Worm (Caenorhabditis elegans) whole organism, young adult: ENCODE data around the gene R11G1.11.

Source experiments
- B0336.3 ChIP-seq: fragments of 200-800 bp; sonication (Bioruptor generic); IDR thresholded peaks from 2 replicates; pipeline ENCODE4 v1.3.6; 2022; ENCODE audit warnings: missing genetic modification characterization, missing compliant biosample characterization
- D2030.7 ChIP-seq: fragments of 200-800 bp; sonication (Bioruptor generic); IDR thresholded peaks from 2 replicates; pipeline ENCODE4 v1.3.6; 2022; ENCODE audit warnings: missing genetic modification reagents, missing genetic modification characterization, missing compliant biosample characterization
- F10E7.11 ChIP-seq: sonication (generic microtip); optimal IDR thresholded peaks from 2 replicates; lab custom pipeline; 2017; ENCODE audit warnings: mild to moderate bottlenecking, missing genetic modification characterization, moderate library complexity, missing compliant biosample characterization
- F23B12.7 ChIP-seq: sonication (generic microtip); optimal IDR thresholded peaks from 2 replicates; lab custom pipeline; 2017; ENCODE audit warnings: missing genetic modification characterization, mild to moderate bottlenecking, missing compliant biosample characterization, antibody characterized with exemption, moderate library complexity; ENCODE audit not compliant: insufficient read depth
- F33H1.4 ChIP-seq: fragments of 200-800 bp; sonication (Bioruptor generic); IDR thresholded peaks from 2 replicates; pipeline ENCODE4 v1.3.6; 2022; ENCODE audit warnings: missing genetic modification reagents, missing genetic modification characterization, missing compliant biosample characterization
- F49E8.2 ChIP-seq: sonication (generic microtip); optimal IDR thresholded peaks from 3 replicates; lab custom pipeline; 2017; ENCODE audit warnings: missing genetic modification characterization, mild to moderate bottlenecking, missing compliant biosample characterization, antibody characterized with exemption, moderate library complexity; ENCODE audit not compliant: insufficient read depth
- F55B11.4 ChIP-seq: sonication (generic microtip); optimal IDR thresholded peaks from 2 replicates; lab custom pipeline; 2016; ENCODE audit warnings: missing compliant biosample characterization, missing genetic modification characterization, borderline replicate concordance; ENCODE audit not compliant: insufficient read depth
- K12H6.12 ChIP-seq: fragments of 200-800 bp; sonication (Bioruptor generic); optimal IDR thresholded peaks from 2 replicates; lab custom pipeline; 2018; ENCODE audit warnings: mild to moderate bottlenecking, missing genetic modification characterization, missing compliant biosample characterization
- Y53F4B.3 ChIP-seq: fragments of 200-800 bp; sonication (Bioruptor generic); IDR thresholded peaks from 2 replicates; pipeline ENCODE4 v1.3.6; 2022; ENCODE audit warnings: missing genetic modification reagents, missing genetic modification characterization, missing compliant biosample characterization
- Y67H2A.10 ChIP-seq: fragments of 200-800 bp; sonication (Bioruptor generic); conservative IDR thresholded peaks from 2 replicates; pipeline ENCODE4 v1.3.6; 2022; ENCODE audit warnings: missing genetic modification reagents, missing genetic modification characterization, missing compliant biosample characterization
- Y79H2A.3 ChIP-seq: fragments of 200-800 bp; sonication (Bioruptor generic); conservative IDR thresholded peaks from 2 replicates; pipeline ENCODE4 v1.3.6; 2022; ENCODE audit warnings: missing genetic modification reagents, missing genetic modification characterization, missing compliant biosample characterization
- akir-1 ChIP-seq: fragments of 200-800 bp; sonication (Bioruptor generic); optimal IDR thresholded peaks from 2 replicates; lab custom pipeline; 2018; ENCODE audit warnings: mild to moderate bottlenecking, missing genetic modification characterization, moderate library complexity, missing compliant biosample characterization
- aptf-2 ChIP-seq: fragments of 200-800 bp; sonication (Bioruptor generic); conservative IDR thresholded peaks from 2 replicates; pipeline ENCODE4 v1.3.6; 2022; ENCODE audit warnings: missing genetic modification reagents, missing genetic modification characterization, missing compliant biosample characterization
- atf-7 ChIP-seq: sonication (generic microtip); optimal IDR thresholded peaks from 2 replicates; lab custom pipeline; 2017; ENCODE audit warnings: mild to moderate bottlenecking, missing genetic modification characterization, missing compliant biosample characterization
- bed-1 ChIP-seq: fragments of 200-800 bp; sonication (Bioruptor generic); IDR thresholded peaks from 2 replicates; pipeline ENCODE4 v1.3.6; 2022; ENCODE audit warnings: missing genetic modification reagents, missing genetic modification characterization, missing compliant biosample characterization
- ceh-27 ChIP-seq: fragments of 200-800 bp; sonication (Bioruptor generic); optimal IDR thresholded peaks from 2 replicates; lab custom pipeline; 2018; ENCODE audit warnings: mild to moderate bottlenecking, missing genetic modification characterization, moderate library complexity, missing compliant biosample characterization
- ceh-79 ChIP-seq: sonication (generic microtip); optimal IDR thresholded peaks from 2 replicates; lab custom pipeline; 2017; ENCODE audit warnings: mild to moderate bottlenecking, missing genetic modification characterization, missing compliant biosample characterization
- chd-7 ChIP-seq: sonication (generic microtip); optimal IDR thresholded peaks from 2 replicates; lab custom pipeline; 2016; ENCODE audit warnings: mild to moderate bottlenecking, missing genetic modification characterization, moderate library complexity, missing compliant biosample characterization
- dox-1 ChIP-seq: fragments of 200-800 bp; sonication (Bioruptor generic); IDR thresholded peaks from 2 replicates; pipeline ENCODE4 v1.3.6; 2022; ENCODE audit warnings: missing genetic modification reagents, missing genetic modification characterization, missing compliant biosample characterization
- efl-1 ChIP-seq: fragments of 150-350 bp; optimal IDR thresholded peaks from 2 replicates; lab custom pipeline; 2014; ENCODE audit warnings: missing biosample characterization, missing genetic modification reagents, missing genetic modification characterization
- egrh-3 ChIP-seq: fragments of 200-800 bp; sonication (Bioruptor generic); IDR thresholded peaks from 2 replicates; pipeline ENCODE4 v1.3.6; 2022; ENCODE audit warnings: missing genetic modification reagents, missing genetic modification characterization, missing compliant biosample characterization
- him-1 ChIP-seq: sonication (generic microtip); optimal IDR thresholded peaks from 2 replicates; lab custom pipeline; 2016; ENCODE audit warnings: missing genotype, missing genetic modification reagents, missing genetic modification characterization, missing compliant biosample characterization
- hlh-12 ChIP-seq: sonication (generic microtip); optimal IDR thresholded peaks from 2 replicates; lab custom pipeline; 2016; ENCODE audit warnings: missing genetic modification characterization, missing compliant biosample characterization
- hmg-1.2 ChIP-seq: fragments of 200-800 bp; sonication (Bioruptor generic); IDR thresholded peaks from 2 replicates; pipeline ENCODE4 v1.3.6; 2022; ENCODE audit warnings: missing genetic modification reagents, missing genetic modification characterization, missing compliant biosample characterization
- let-607 ChIP-seq, 2 experiments: fragments of 200-800 bp in 1 of 2; sonication (Bioruptor generic) in 1 of 2; sonication (generic microtip) in 1 of 2; optimal IDR thresholded peaks; 2 replicates each; lab custom pipeline; 2016 to 2018; ENCODE audit warnings: mild to moderate bottlenecking in 2 of 2, missing compliant biosample characterization in 2 of 2, missing genetic modification characterization in 2 of 2, moderate library complexity in 2 of 2, missing genotype in 1 of 2
- lin-35 ChIP-seq, 3 experiments: fragments of 150-350 bp in 2 of 3; sonication (generic microtip) in 1 of 3; optimal IDR thresholded peaks; 2 replicates each; lab custom pipeline; 2014 to 2018; ENCODE audit warnings: missing biosample characterization in 3 of 3, missing genetic modification characterization in 3 of 3, missing genetic modification reagents in 3 of 3
- lin-40 ChIP-seq: sonication (generic microtip); optimal IDR thresholded peaks from 2 replicates; lab custom pipeline; 2016; ENCODE audit warnings: missing genetic modification characterization, mild to moderate bottlenecking, missing compliant biosample characterization, missing genotype, missing genetic modification reagents
- lin-54 ChIP-seq: fragments of 200-800 bp; sonication (Bioruptor generic); optimal IDR thresholded peaks from 2 replicates; lab custom pipeline; 2018; ENCODE audit warnings: mild to moderate bottlenecking, missing genetic modification characterization, missing compliant biosample characterization
- lsl-1 ChIP-seq: fragments of 200-800 bp; sonication (Bioruptor generic); optimal IDR thresholded peaks from 2 replicates; lab custom pipeline; 2018; ENCODE audit warnings: mild to moderate bottlenecking, missing genetic modification characterization, moderate library complexity, missing compliant biosample characterization
- madf-10 ChIP-seq: sonication (generic microtip); optimal IDR thresholded peaks from 2 replicates; lab custom pipeline; 2016; ENCODE audit warnings: mild to moderate bottlenecking, missing genetic modification characterization, missing compliant biosample characterization
- mcd-1 ChIP-seq: fragments of 200-800 bp; sonication (Bioruptor generic); IDR thresholded peaks from 2 replicates; pipeline ENCODE4 v1.3.6; 2022; ENCODE audit warnings: missing genetic modification reagents, missing genetic modification characterization, missing compliant biosample characterization
- nhr-120 ChIP-seq: fragments of 200-800 bp; sonication (Bioruptor generic); IDR thresholded peaks from 2 replicates; pipeline ENCODE4 v1.3.6; 2022; ENCODE audit warnings: missing genetic modification characterization, missing compliant biosample characterization
- nhr-80 ChIP-seq: sonication (generic microtip); optimal IDR thresholded peaks from 2 replicates; lab custom pipeline; 2016; ENCODE audit warnings: missing genetic modification characterization, missing compliant biosample characterization
- pbrm-1 ChIP-seq: fragments of 200-800 bp; sonication (Bioruptor generic); IDR thresholded peaks from 2 replicates; pipeline ENCODE4 v1.3.6; 2022; ENCODE audit warnings: missing genetic modification reagents, missing genetic modification characterization, missing compliant biosample characterization
- rec-8 ChIP-seq, 2 experiments: sonication (generic microtip); optimal IDR thresholded peaks; 2 replicates each; lab custom pipeline; 2016; ENCODE audit warnings: mild to moderate bottlenecking in 2 of 2, missing genetic modification characterization in 2 of 2, missing genetic modification reagents in 2 of 2, missing genotype in 2 of 2, missing biosample characterization in 1 of 2, missing compliant biosample characterization in 1 of 2, moderate library complexity in 1 of 2
- sea-2 ChIP-seq: fragments of 200-800 bp; sonication (Bioruptor generic); IDR thresholded peaks from 2 replicates; pipeline ENCODE4 v1.3.6; 2022; ENCODE audit warnings: missing genetic modification characterization, missing compliant biosample characterization
- snpc-1.1 ChIP-seq: sonication (generic microtip); optimal IDR thresholded peaks from 2 replicates; lab custom pipeline; 2017; ENCODE audit warnings: missing genetic modification characterization, mild to moderate bottlenecking, missing compliant biosample characterization, antibody characterized with exemption, moderate library complexity, missing genotype, missing genetic modification reagents; ENCODE audit not compliant: insufficient read depth
- snpc-1.3 ChIP-seq: sonication (generic microtip); optimal IDR thresholded peaks from 2 replicates; lab custom pipeline; 2017; ENCODE audit warnings: missing genetic modification characterization, mild to moderate bottlenecking, missing compliant biosample characterization, antibody characterized with exemption, moderate library complexity, missing genotype, missing genetic modification reagents; ENCODE audit not compliant: insufficient read depth
- unc-62 ChIP-seq: fragments of 150-350 bp; optimal IDR thresholded peaks from 2 replicates; lab custom pipeline; 2014; ENCODE audit warnings: missing biosample characterization, missing genetic modification reagents, missing genetic modification characterization
- zfh-2 ChIP-seq: fragments of 200-800 bp; sonication (Bioruptor generic); conservative IDR thresholded peaks from 2 replicates; pipeline ENCODE4 v1.3.6; 2022; ENCODE audit warnings: missing genetic modification reagents, missing genetic modification characterization, missing compliant biosample characterization
- zim-3 ChIP-seq: sonication (generic microtip); optimal IDR thresholded peaks from 2 replicates; lab custom pipeline; 2017; ENCODE audit warnings: mild to moderate bottlenecking, missing genetic modification characterization, moderate library complexity, missing compliant biosample characterization
- ztf-26 ChIP-seq: sonication (generic microtip); optimal IDR thresholded peaks from 2 replicates; lab custom pipeline; 2017; ENCODE audit warnings: missing genetic modification characterization, missing compliant biosample characterization
- ztf-6 ChIP-seq: fragments of 200-800 bp; sonication (Bioruptor generic); IDR thresholded peaks from 2 replicates; pipeline ENCODE4 v1.3.6; 2022; ENCODE audit warnings: missing genetic modification reagents, missing genetic modification characterization, missing compliant biosample characterization

The R11G1.11 gene

DNA sequence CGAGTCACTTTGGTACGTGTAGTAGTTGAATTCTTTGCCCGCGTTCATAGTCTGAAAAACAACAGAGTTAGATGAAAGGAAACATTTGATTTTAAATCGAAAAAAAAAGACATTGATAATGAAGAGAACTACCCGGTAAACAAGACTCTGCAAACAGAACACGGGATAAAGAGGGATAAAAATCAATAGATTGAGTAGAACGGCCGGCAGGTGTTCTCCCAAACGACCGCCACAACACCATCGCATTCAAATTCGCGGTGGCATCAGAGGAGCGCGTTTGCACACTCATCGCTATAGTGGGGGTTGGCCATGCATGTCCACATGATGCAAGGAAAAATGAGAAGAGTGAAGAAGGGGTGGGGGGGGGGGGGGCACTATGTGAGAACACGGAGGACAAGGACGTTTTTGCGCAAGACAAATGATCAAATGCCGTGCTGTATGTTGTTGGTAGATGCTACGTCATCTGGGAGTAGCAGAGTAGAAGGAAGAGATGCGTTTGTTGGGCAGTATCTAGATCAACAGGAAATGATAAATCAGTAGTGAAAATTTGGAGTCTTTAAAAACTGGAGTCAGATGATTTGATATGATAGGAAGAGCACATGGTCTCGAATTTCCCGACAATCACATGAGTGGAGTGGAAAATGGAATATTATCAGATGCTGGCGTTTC, 23.9 kb downstream of the R11G1.11 start, which contains the start of gene tag-52:
Gene tag-52 (minus strand): TSS at position 51 of the 669 bp plus-strand sequence.
- TF ChIP-seq Y79H2A.3 (GFP tag; lab: Robert Waterston, UW) (no peak), nhr-80 (tag; lab: Kevin White, UChicago) (peak; percentile 54), unc-62 (GFP tag; lab: Kevin White, UChicago) (no peak), ceh-79 (tag; lab: Kevin White, UChicago) (no peak), bed-1 (GFP tag; lab: Robert Waterston, UW) (no peak), madf-10 (no peak), chd-7 (tag; lab: Kevin White, UChicago) (peak; percentile 58), efl-1 (peak; percentile 20), K12H6.12 (peak; percentile 57), lin-54 (GFP tag; lab: Kevin White, UChicago) (peak; percentile 24), F33H1.4 (GFP tag; lab: Robert Waterston, UW) (no peak), ztf-26 (tag; lab: Kevin White, UChicago) (peak; percentile 21), Y53F4B.3 (GFP tag; lab: Robert Waterston, UW) (no peak), rec-8 (tag; optimal IDR thresholded peaks at IDR 0.05; lab: Kevin White, UChicago) (no peak), atf-7 (tag; lab: Kevin White, UChicago) (peak; percentile 8), egrh-3 (no peak), zim-3 (tag; lab: Kevin White, UChicago) (no peak), aptf-2 (GFP tag; lab: Robert Waterston, UW) (no peak), nhr-120 (GFP tag; lab: Robert Waterston, UW) (no peak), him-1 (tag; lab: Kevin White, UChicago) (no peak), snpc-1.3 (tag; lab: Kevin White, UChicago) (no peak), ceh-27 (GFP tag; lab: Kevin White, UChicago) (peak; percentile 68), akir-1 (no peak), sea-2 (GFP tag; lab: Robert Waterston, UW) (no peak), F49E8.2 (no peak), F10E7.11 (tag; lab: Kevin White, UChicago) (no peak), dox-1 (GFP tag; lab: Robert Waterston, UW) (peak; percentile 48; the same call in 1 of the 2 replicates), zfh-2 (GFP tag; lab: Robert Waterston, UW) (peak; percentile 66), mcd-1 (GFP tag; lab: Robert Waterston, UW) (peak; percentile 72), snpc-1.1 (tag; lab: Kevin White, UChicago) (no peak), F23B12.7 (tag; lab: Kevin White, UChicago) (no peak), lin-35 (GFP tag; optimal IDR thresholded peaks at IDR 0.05; lab: Kevin White, UChicago) (no peak)

DNA sequence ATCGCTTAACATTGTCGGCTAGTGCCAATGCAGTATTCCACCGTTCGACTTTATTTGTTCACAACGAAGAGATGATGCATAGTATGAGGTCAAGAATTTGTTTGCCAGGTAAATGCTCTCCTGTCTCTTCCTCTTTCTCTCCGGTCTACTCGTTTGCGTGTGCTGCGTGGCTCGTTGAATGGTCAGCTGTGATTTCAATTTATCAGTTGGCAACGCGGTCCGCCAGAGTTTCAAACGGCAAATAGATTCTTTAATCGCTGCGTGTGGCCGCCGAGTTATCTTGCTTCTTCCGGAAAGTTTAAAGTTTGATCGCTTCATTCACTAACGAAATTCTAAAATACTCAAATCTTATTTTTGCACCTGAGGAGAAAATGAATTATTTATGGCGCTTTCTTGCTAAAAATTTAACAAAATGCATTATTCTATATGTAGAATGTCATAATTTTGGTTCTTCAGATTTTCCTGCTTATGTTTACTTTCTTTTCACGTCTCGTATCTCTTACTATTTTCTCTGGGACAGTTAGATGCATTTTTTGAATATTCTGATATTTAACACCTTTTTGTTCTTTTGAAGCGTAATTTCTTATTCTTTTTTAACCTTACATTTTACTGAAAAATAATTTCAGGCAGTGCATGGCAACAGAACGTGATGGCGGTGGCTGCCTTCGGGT, 26.0 kb downstream of the R11G1.11 start, which contains the start of gene tsp-17:
Gene tsp-17 (plus strand): TSS at position 621 of the 671 bp plus-strand sequence.
- TF ChIP-seq Y67H2A.10 (no peak), lsl-1 (GFP tag; lab: Kevin White, UChicago) (no peak), K12H6.12 (no peak), unc-62 (GFP tag; lab: Kevin White, UChicago) (no peak), efl-1 (no peak), let-607 (tag; optimal IDR thresholded peaks at IDR 0.05; lab: Kevin White, UChicago) (no peak), ztf-6 (GFP tag; lab: Robert Waterston, UW) (no peak), B0336.3 (GFP tag; lab: Robert Waterston, UW) (no peak), egrh-3 (no peak), nhr-80 (tag; lab: Kevin White, UChicago) (no peak), D2030.7 (GFP tag; lab: Robert Waterston, UW) (no peak), hmg-1.2 (GFP tag; lab: Robert Waterston, UW) (no peak), zfh-2 (GFP tag; lab: Robert Waterston, UW) (no peak), hlh-12 (tag; lab: Kevin White, UChicago) (no peak), lin-40 (tag; lab: Kevin White, UChicago) (no peak), pbrm-1 (GFP tag; lab: Robert Waterston, UW) (no peak), zim-3 (tag; lab: Kevin White, UChicago) (no peak), F55B11.4 (tag; lab: Kevin White, UChicago) (no peak), dox-1 (GFP tag; lab: Robert Waterston, UW) (no peak), snpc-1.3 (tag; lab: Kevin White, UChicago) (no peak)
